1 fruit fly cellular context compared by ENCODE assay signal in genomic region chr3R:15262710-15263672, dm6.
TF ChIP-seq lines count a peak whose summit lies in the region.

TSS of gene eIF2gamma (minus strand) at chr3R:15263458.
TSS of gene Set (plus strand) at chr3R:15263552.

TF ChIP-seq in whole organism, embryonic, 481 proteins besides CTCF, POLR2A, EP300 and RAD21 (continued from another document and continues in another):
- TF ChIP-seq hbn (GFP tag; IDR thresholded peaks at IDR 0.05; lab: Robert Waterston, UW; ENCODE audit: partially characterized antibody): peak; percentile 97
- no peak for TF ChIP-seq Taf1 (GFP tag; IDR thresholded peaks at IDR 0.05; lab: Robert Waterston, UW)
- peak; percentile 42 for TF ChIP-seq CrebB (tag; optimal IDR thresholded peaks at IDR 0.05; lab: Kevin White, UChicago)
- peak; percentile 85 for TF ChIP-seq Doc3 (GFP tag; IDR thresholded peaks at IDR 0.05; lab: Robert Waterston, UW; ENCODE audit: partially characterized antibody)
- TF ChIP-seq maf-S (GFP tag; optimal IDR thresholded peaks at IDR 0.05; lab: Kevin White, UChicago): peak; percentile 17
- TF ChIP-seq Mad (GFP tag; optimal IDR thresholded peaks at IDR 0.05; lab: Kevin White, UChicago): no peak
- TF ChIP-seq Tbp (GFP tag; optimal IDR thresholded peaks at IDR 0.05; lab: Kevin White, UChicago): peak; percentile 17
- TF ChIP-seq sna (GFP tag; IDR thresholded peaks at IDR 0.05; lab: Robert Waterston, UW; ENCODE audit: partially characterized antibody): peak; percentile 88
- peak; percentile 59 for TF ChIP-seq Myb (GFP tag; optimal IDR thresholded peaks at IDR 0.05; lab: Kevin White, UChicago)
- TF ChIP-seq Abd-B (GFP tag; optimal IDR thresholded peaks at IDR 0.05; lab: Kevin White, UChicago): no peak
- TF ChIP-seq lmd (GFP tag; IDR thresholded peaks at IDR 0.05; lab: Robert Waterston, UW): peak; percentile 16; the same call in 1 of the 2 replicates
- peak; percentile 90 for TF ChIP-seq Med (GFP tag; lab: Kevin White, UChicago)
- no peak for TF ChIP-seq Meics (GFP tag; optimal IDR thresholded peaks at IDR 0.05; lab: Kevin White, UChicago)
- no peak for TF ChIP-seq Lhr (GFP tag; optimal IDR thresholded peaks at IDR 0.05; lab: Kevin White, UChicago)
- TF ChIP-seq CG14965 (GFP tag; optimal IDR thresholded peaks at IDR 0.05; lab: Kevin White, UChicago; ENCODE audit: borderline replicate concordance): no peak
- TF ChIP-seq ro (GFP tag; IDR thresholded peaks at IDR 0.05; lab: Robert Waterston, UW): no peak
- peak; percentile 99 for TF ChIP-seq CG6791 (GFP tag; IDR thresholded peaks at IDR 0.05; lab: Robert Waterston, UW; ENCODE audit: partially characterized antibody)
- TF ChIP-seq CG32532 (GFP tag; IDR thresholded peaks at IDR 0.05; lab: Robert Waterston, UW): peak; percentile 41; the same call in 1 of the 2 replicates
- TF ChIP-seq ERR (GFP tag; optimal IDR thresholded peaks at IDR 0.05; lab: Kevin White, UChicago): peak; percentile 60
- peak; percentile 29 for TF ChIP-seq CG10543 (GFP tag; optimal IDR thresholded peaks at IDR 0.05; lab: Kevin White, UChicago)
- TF ChIP-seq CG7786 (GFP tag; optimal IDR thresholded peaks at IDR 0.05; lab: Kevin White, UChicago): peak; percentile 61
- TF ChIP-seq YL-1 (GFP tag; optimal IDR thresholded peaks at IDR 0.05; lab: Kevin White, UChicago): peak; percentile 51
- TF ChIP-seq CG10979 (tag; optimal IDR thresholded peaks at IDR 0.05; lab: Kevin White, UChicago): peak; percentile 10
- peak; percentile 60 for TF ChIP-seq gro (GFP tag; optimal IDR thresholded peaks at IDR 0.05; lab: Kevin White, UChicago)
- peak; percentile 52 for TF ChIP-seq vvl (GFP tag; IDR thresholded peaks at IDR 0.05; lab: Robert Waterston, UW)
- TF ChIP-seq cas (GFP tag; IDR thresholded peaks at IDR 0.05; lab: Robert Waterston, UW): 0 out of 2 replicates have a peak, but pooled peaks have one; percentile 29
- peak; percentile 44 for TF ChIP-seq Dad (GFP tag; optimal IDR thresholded peaks at IDR 0.05; lab: Kevin White, UChicago)
- TF ChIP-seq Side (GFP tag; optimal IDR thresholded peaks at IDR 0.05; lab: Kevin White, UChicago): peak; percentile 31
- peak; percentile 64 for TF ChIP-seq Dbx (GFP tag; IDR thresholded peaks at IDR 0.05; lab: Robert Waterston, UW)
- TF ChIP-seq ind (GFP tag; optimal IDR thresholded peaks at IDR 0.05; lab: Kevin White, UChicago): no peak
- no peak for TF ChIP-seq sc (optimal IDR thresholded peaks at IDR 0.05; lab: Kevin White, UChicago)
- TF ChIP-seq sc (GFP tag; optimal IDR thresholded peaks at IDR 0.05; lab: Kevin White, UChicago): no peak
- TF ChIP-seq CG12659 (GFP tag; optimal IDR thresholded peaks at IDR 0.05; lab: Kevin White, UChicago): peak; percentile 68
- peak; percentile 98 for TF ChIP-seq Opbp (GFP tag; IDR thresholded peaks at IDR 0.05; lab: Robert Waterston, UW; ENCODE audit: partially characterized antibody)
- TF ChIP-seq NFAT (GFP tag; IDR thresholded peaks at IDR 0.05; lab: Robert Waterston, UW): peak; percentile 66
- TF ChIP-seq crc (GFP tag; optimal IDR thresholded peaks at IDR 0.05; lab: Kevin White, UChicago): no peak
- TF ChIP-seq Xbp1 (GFP tag; optimal IDR thresholded peaks at IDR 0.05; lab: Kevin White, UChicago): peak; percentile 49
- peak; percentile 99 for TF ChIP-seq mld (GFP tag; IDR thresholded peaks at IDR 0.05; lab: Robert Waterston, UW; ENCODE audit: partially characterized antibody)
- peak; percentile 54; the same call in 1 of the 2 replicates for TF ChIP-seq ranshi (GFP tag; IDR thresholded peaks at IDR 0.05; lab: Robert Waterston, UW)
- peak; percentile 61 for TF ChIP-seq crol (GFP tag; IDR thresholded peaks at IDR 0.05; lab: Robert Waterston, UW)
- no peak for TF ChIP-seq gt (GFP tag; IDR thresholded peaks at IDR 0.05; lab: Robert Waterston, UW)
- TF ChIP-seq CG7987 (GFP tag; optimal IDR thresholded peaks at IDR 0.05; lab: Kevin White, UChicago): peak; percentile 42
- TF ChIP-seq CG1647 (GFP tag; optimal IDR thresholded peaks at IDR 0.05; lab: Kevin White, UChicago): no peak
- TF ChIP-seq CG13624 (GFP tag; optimal IDR thresholded peaks at IDR 0.05; lab: Kevin White, UChicago): peak; percentile 37
- peak; percentile 45; the same call in 2 of the 3 replicates for TF ChIP-seq row (GFP tag; IDR thresholded peaks at IDR 0.05; lab: Robert Waterston, UW)
- peak; percentile 96 for TF ChIP-seq inv (GFP tag; IDR thresholded peaks at IDR 0.05; lab: Robert Waterston, UW; ENCODE audit: partially characterized antibody)
- peak; percentile 98 for TF ChIP-seq zen2 (GFP tag; IDR thresholded peaks at IDR 0.05; lab: Robert Waterston, UW; ENCODE audit: partially characterized antibody)
- 0 out of 2 replicates have a peak, but pooled peaks have one; percentile 13 for TF ChIP-seq GATAe (GFP tag; conservative IDR thresholded peaks at IDR 0.05; lab: Robert Waterston, UW)
- TF ChIP-seq Blimp-1 (GFP tag; optimal IDR thresholded peaks at IDR 0.05; lab: Kevin White, UChicago): no peak
- TF ChIP-seq CG17328 (GFP tag; IDR thresholded peaks at IDR 0.05; lab: Robert Waterston, UW): peak; percentile 4; the same call in 1 of the 2 replicates
- TF ChIP-seq CG34376 (GFP tag; optimal IDR thresholded peaks at IDR 0.05; lab: Kevin White, UChicago): peak; percentile 39
- peak; percentile 11 for TF ChIP-seq CG13775 (GFP tag; optimal IDR thresholded peaks at IDR 0.05; lab: Kevin White, UChicago)
- peak; percentile 2 for TF ChIP-seq CG8924 (tag; optimal IDR thresholded peaks at IDR 0.05; lab: Kevin White, UChicago)
- TF ChIP-seq chm (GFP tag; IDR thresholded peaks at IDR 0.05; lab: Robert Waterston, UW): peak; percentile 78
- no peak for TF ChIP-seq Lim3 (GFP tag; IDR thresholded peaks at IDR 0.05; lab: Robert Waterston, UW)
- no peak for TF ChIP-seq hkb (optimal IDR thresholded peaks at IDR 0.05; lab: Kevin White, UChicago)
- no peak for TF ChIP-seq hkb (GFP tag; IDR thresholded peaks at IDR 0.05; lab: Robert Waterston, UW)
- peak; percentile 24 for TF ChIP-seq CG17802 (tag; optimal IDR thresholded peaks at IDR 0.05; lab: Kevin White, UChicago)
- no peak for TF ChIP-seq sisA (GFP tag; IDR thresholded peaks at IDR 0.05; lab: Robert Waterston, UW)
- TF ChIP-seq knrl (GFP tag; IDR thresholded peaks at IDR 0.05; lab: Robert Waterston, UW; ENCODE audit: partially characterized antibody): peak; percentile 94
- TF ChIP-seq CG12104 (GFP tag; optimal IDR thresholded peaks at IDR 0.05; lab: Kevin White, UChicago): no peak
- peak; percentile 20 for TF ChIP-seq lbe (GFP tag; optimal IDR thresholded peaks at IDR 0.05; lab: Kevin White, UChicago)
- no peak for TF ChIP-seq cwo (GFP tag; optimal IDR thresholded peaks at IDR 0.05; lab: Kevin White, UChicago)
- TF ChIP-seq sens (GFP tag; lab: Kevin White, UChicago): peak; percentile 7
- peak; percentile 74 for TF ChIP-seq B-H2 (GFP tag; optimal IDR thresholded peaks at IDR 0.05; lab: Kevin White, UChicago)
- TF ChIP-seq p53 (GFP tag; optimal IDR thresholded peaks at IDR 0.05; lab: Kevin White, UChicago): peak; percentile 5
- TF ChIP-seq CG8944 (GFP tag; optimal IDR thresholded peaks at IDR 0.05; lab: Kevin White, UChicago): peak; percentile 25
- peak; percentile 98 for TF ChIP-seq hb (GFP tag; IDR thresholded peaks at IDR 0.05; lab: Robert Waterston, UW; ENCODE audit: partially characterized antibody)
- TF ChIP-seq CG31441 (GFP tag; IDR thresholded peaks at IDR 0.05; lab: Robert Waterston, UW): no peak
- no peak for TF ChIP-seq Nf-YA (GFP tag; IDR thresholded peaks at IDR 0.05; lab: Robert Waterston, UW)
- 0 out of 2 replicates have a peak, but pooled peaks have one; percentile 44 for TF ChIP-seq CG32767 (GFP tag; IDR thresholded peaks at IDR 0.05; lab: Robert Waterston, UW)
- peak; percentile 80 for TF ChIP-seq CG15514 (GFP tag; optimal IDR thresholded peaks at IDR 0.05; lab: Kevin White, UChicago)
- peak; percentile 22 for TF ChIP-seq CG12391 (tag; optimal IDR thresholded peaks at IDR 0.05; lab: Kevin White, UChicago)
- TF ChIP-seq yki (optimal IDR thresholded peaks at IDR 0.05; lab: Kevin White, UChicago): no peak
- peak; percentile 87 for TF ChIP-seq CG17186 (GFP tag; optimal IDR thresholded peaks at IDR 0.05; lab: Kevin White, UChicago)
- TF ChIP-seq ems (GFP tag; optimal IDR thresholded peaks at IDR 0.05; lab: Kevin White, UChicago): peak; percentile 17
- peak; percentile 98 for TF ChIP-seq CG42726 (GFP tag; IDR thresholded peaks at IDR 0.05; lab: Robert Waterston, UW; ENCODE audit: partially characterized antibody)
- TF ChIP-seq pzg (GFP tag; optimal IDR thresholded peaks at IDR 0.05; lab: Kevin White, UChicago): peak; percentile 96
- peak; percentile 53; the same call in 1 of the 2 replicates for TF ChIP-seq ara (GFP tag; IDR thresholded peaks at IDR 0.05; lab: Robert Waterston, UW)
- no peak for TF ChIP-seq org-1 (GFP tag; optimal IDR thresholded peaks at IDR 0.05; lab: Kevin White, UChicago)
- TF ChIP-seq unc-4 (GFP tag; IDR thresholded peaks at IDR 0.05; lab: Robert Waterston, UW; ENCODE audit: partially characterized antibody): peak; percentile 96
- no peak for TF ChIP-seq Vsx1 (GFP tag; optimal IDR thresholded peaks at IDR 0.05; lab: Kevin White, UChicago)
- TF ChIP-seq CG11560 (tag; IDR thresholded peaks at IDR 0.05; lab: Robert Waterston, UW): no peak
- peak; percentile 11 for TF ChIP-seq Atf-2 (GFP tag; optimal IDR thresholded peaks at IDR 0.05; lab: Kevin White, UChicago)
- TF ChIP-seq Usf (GFP tag; optimal IDR thresholded peaks at IDR 0.05; lab: Kevin White, UChicago): no peak
- peak; percentile 95 for TF ChIP-seq Scr (GFP tag; IDR thresholded peaks at IDR 0.05; lab: Robert Waterston, UW; ENCODE audit: partially characterized antibody)
- TF ChIP-seq her (GFP tag; optimal IDR thresholded peaks at IDR 0.05; lab: Kevin White, UChicago): peak; percentile 28
- no peak for TF ChIP-seq CG18011 (GFP tag; optimal IDR thresholded peaks at IDR 0.05; lab: Kevin White, UChicago)
- peak; percentile 99 for TF ChIP-seq bbx (GFP tag; IDR thresholded peaks at IDR 0.05; lab: Robert Waterston, UW; ENCODE audit: partially characterized antibody)
- no peak for TF ChIP-seq psq (GFP tag; optimal IDR thresholded peaks at IDR 0.05; lab: Kevin White, UChicago)
- no peak for TF ChIP-seq croc (GFP tag; conservative IDR thresholded peaks at IDR 0.05; lab: Robert Waterston, UW)
- no peak for TF ChIP-seq gce (GFP tag; IDR thresholded peaks at IDR 0.05; lab: Robert Waterston, UW)
- no peak for TF ChIP-seq prd (optimal IDR thresholded peaks at IDR 0.05; lab: Kevin White, UChicago)
- peak; percentile 54; the same call in 2 of the 3 replicates for TF ChIP-seq prd (GFP tag; IDR thresholded peaks at IDR 0.05; lab: Robert Waterston, UW)
- no peak for TF ChIP-seq CG6254 (GFP tag; optimal IDR thresholded peaks at IDR 0.05; lab: Kevin White, UChicago)
- TF ChIP-seq HmgD (GFP tag; optimal IDR thresholded peaks at IDR 0.05; lab: Kevin White, UChicago): peak; percentile 79
- TF ChIP-seq Dip3 (GFP tag; optimal IDR thresholded peaks at IDR 0.05; lab: Kevin White, UChicago): peak; percentile 59
- TF ChIP-seq fu2 (GFP tag; optimal IDR thresholded peaks at IDR 0.05; lab: Kevin White, UChicago): peak; percentile 33
- peak; percentile 28 for TF ChIP-seq Atf3 (GFP tag; optimal IDR thresholded peaks at IDR 0.05; lab: Kevin White, UChicago)
- peak; percentile 85 for TF ChIP-seq HmgZ (tag; optimal IDR thresholded peaks at IDR 0.05; lab: Kevin White, UChicago)
- no peak for TF ChIP-seq Trl (optimal IDR thresholded peaks at IDR 0.05; lab: Kevin White, UChicago)
- peak; percentile 40 for TF ChIP-seq Trl (GFP tag; optimal IDR thresholded peaks at IDR 0.05; lab: Kevin White, UChicago)
- TF ChIP-seq Fer1 (GFP tag; optimal IDR thresholded peaks at IDR 0.05; lab: Kevin White, UChicago): peak; percentile 20
- TF ChIP-seq repo (GFP tag; optimal IDR thresholded peaks at IDR 0.05; lab: Kevin White, UChicago): no peak
- peak; percentile 78 for TF ChIP-seq CG34422 (GFP tag; IDR thresholded peaks at IDR 0.05; lab: Robert Waterston, UW)
- TF ChIP-seq CG9817 (tag; optimal IDR thresholded peaks at IDR 0.05; lab: Kevin White, UChicago): peak; percentile 22
- TF ChIP-seq CG2199 (GFP tag; IDR thresholded peaks at IDR 0.05; lab: Robert Waterston, UW): no peak
- TF ChIP-seq z (GFP tag; IDR thresholded peaks at IDR 0.05; lab: Robert Waterston, UW): no peak
- no peak for TF ChIP-seq CG4854 (GFP tag; optimal IDR thresholded peaks at IDR 0.05; lab: Kevin White, UChicago)
- peak; percentile 18 for TF ChIP-seq nom (GFP tag; optimal IDR thresholded peaks at IDR 0.05; lab: Kevin White, UChicago)
- 0 out of 2 replicates have a peak, but pooled peaks have one; percentile 7 for TF ChIP-seq Awh (GFP tag; IDR thresholded peaks at IDR 0.05; lab: Robert Waterston, UW)
- peak; percentile 96 for TF ChIP-seq CG14860 (GFP tag; IDR thresholded peaks at IDR 0.05; lab: Robert Waterston, UW; ENCODE audit: partially characterized antibody)
- peak; percentile 72 for TF ChIP-seq slbo (GFP tag; IDR thresholded peaks at IDR 0.05; lab: Robert Waterston, UW)
- TF ChIP-seq CG12155 (GFP tag; optimal IDR thresholded peaks at IDR 0.05; lab: Kevin White, UChicago): peak; percentile 30
- TF ChIP-seq pan (optimal IDR thresholded peaks at IDR 0.05; lab: Kevin White, UChicago): no peak
- TF ChIP-seq pan (GFP tag; optimal IDR thresholded peaks at IDR 0.05 in 1 of 2, IDR thresholded peaks at IDR 0.05 in 1 of 2): peak in 1 of 2 experiments; percentile 20
- TF ChIP-seq D19A (tag; optimal IDR thresholded peaks at IDR 0.05; lab: Kevin White, UChicago): no peak
- TF ChIP-seq nerfin-2 (GFP tag; IDR thresholded peaks at IDR 0.05; lab: Robert Waterston, UW; ENCODE audit: partially characterized antibody): peak; percentile 98
- TF ChIP-seq tup (GFP tag; optimal IDR thresholded peaks at IDR 0.05; lab: Kevin White, UChicago): peak; percentile 13
- peak; percentile 18; the same call in 1 of the 3 replicates for TF ChIP-seq ase (GFP tag; IDR thresholded peaks at IDR 0.05; lab: Robert Waterston, UW)
- no peak for TF ChIP-seq zfh1 (GFP tag; IDR thresholded peaks at IDR 0.05; lab: Robert Waterston, UW)
- peak; percentile 86 for TF ChIP-seq dm (GFP tag; optimal IDR thresholded peaks at IDR 0.05; lab: Kevin White, UChicago)
- peak; percentile 58 for TF ChIP-seq mam (GFP tag; optimal IDR thresholded peaks at IDR 0.05; lab: Kevin White, UChicago)
- peak in 1 of 2 experiments; percentile 66 for TF ChIP-seq dpn (GFP tag; optimal IDR thresholded peaks at IDR 0.05; lab: Kevin White, UChicago)
- no peak for TF ChIP-seq CG1602 (GFP tag; optimal IDR thresholded peaks at IDR 0.05; lab: Kevin White, UChicago)
- peak; percentile 97 for TF ChIP-seq BEAF-32 (GFP tag; optimal IDR thresholded peaks at IDR 0.05; lab: Kevin White, UChicago)
- TF ChIP-seq dysf (GFP tag; IDR thresholded peaks at IDR 0.05; lab: Robert Waterston, UW): peak; percentile 44; the same call in 1 of the 3 replicates
- TF ChIP-seq CG2129 (GFP tag; IDR thresholded peaks at IDR 0.05; lab: Robert Waterston, UW; ENCODE audit: partially characterized antibody): peak; percentile 88
